Fruit fly (Drosophila melanogaster) whole organism, embryonic: Measurements from ENCODE around the gene esc.

ENCODE experiments used
- CG10267 ChIP-seq: fragments of 200-800 bp; sonication (Bioruptor generic); optimal IDR thresholded peaks from 2 replicates; lab custom pipeline; 2018; ENCODE audit warnings: missing biosample characterization, mild to moderate bottlenecking, missing genetic modification characterization, moderate library complexity
- CG11696 ChIP-seq: fragments of 200-800 bp; sonication (Bioruptor generic); IDR thresholded peaks from 2 replicates; pipeline ENCODE4 v1.3.6; 2022; ENCODE audit warnings: missing biosample characterization, missing genetic modification characterization
- CG14710 ChIP-seq: fragments of 200-800 bp; sonication (Bioruptor generic); optimal IDR thresholded peaks from 3 replicates; lab custom pipeline; 2019; ENCODE audit warnings: missing biosample characterization, mild to moderate bottlenecking, missing genetic modification characterization, moderate library complexity
- CG17568 ChIP-seq: fragments of 200-800 bp; sonication (Bioruptor generic); optimal IDR thresholded peaks from 2 replicates; lab custom pipeline; 2018; ENCODE audit warnings: missing biosample characterization, mild to moderate bottlenecking, missing genetic modification characterization, moderate library complexity
- CG17802 ChIP-seq: fragments of 200-800 bp; sonication (Bioruptor generic); optimal IDR thresholded peaks from 2 replicates; lab custom pipeline; 2018; ENCODE audit warnings: missing biosample characterization, mild to moderate bottlenecking, missing genetic modification characterization, moderate library complexity
- CG2202 ChIP-seq: fragments of 200-800 bp; sonication (Bioruptor generic); optimal IDR thresholded peaks from 2 replicates; lab custom pipeline; 2018; ENCODE audit warnings: missing biosample characterization, mild to moderate bottlenecking, missing genetic modification characterization
- CG32532 ChIP-seq: fragments of 200-800 bp; sonication (Bioruptor generic); IDR thresholded peaks from 2 replicates; pipeline ENCODE4 v1.3.6; 2022; ENCODE audit warnings: missing biosample characterization, missing genetic modification characterization
- CG43689 ChIP-seq: fragments of 200-800 bp; sonication (Bioruptor generic); IDR thresholded peaks from 2 replicates; pipeline ENCODE4 v1.3.6; 2022; ENCODE audit warnings: missing biosample characterization, missing genetic modification characterization
- CG6689 ChIP-seq: fragments of 200-800 bp; sonication (Bioruptor generic); IDR thresholded peaks from 2 replicates; pipeline ENCODE4 v1.3.6; 2022; ENCODE audit warnings: missing biosample characterization, missing genetic modification characterization
- CG9609 ChIP-seq: fragments of 200-800 bp; sonication (Bioruptor generic); optimal IDR thresholded peaks from 3 replicates; lab custom pipeline; 2016; ENCODE audit warnings: missing biosample characterization, missing genetic modification characterization
- Fer1 ChIP-seq: fragments of 200-800 bp; sonication (Bioruptor generic); optimal IDR thresholded peaks from 2 replicates; lab custom pipeline; 2017; ENCODE audit warnings: missing biosample characterization, mild to moderate bottlenecking, missing genetic modification characterization
- Fer2 ChIP-seq: fragments of 200-800 bp; sonication (Bioruptor generic); optimal IDR thresholded peaks from 2 replicates; lab custom pipeline; 2018; ENCODE audit warnings: missing biosample characterization, mild to moderate bottlenecking, missing genetic modification characterization, moderate library complexity
- Hsf ChIP-seq: fragments of 200-800 bp; sonication (Bioruptor generic); optimal IDR thresholded peaks from 3 replicates; lab custom pipeline; 2016; ENCODE audit warnings: missing biosample characterization, missing genetic modification characterization
- Rfx ChIP-seq: fragments of 200-800 bp; sonication (Bioruptor generic); IDR thresholded peaks from 2 replicates; pipeline ENCODE4 v1.3.6; 2022; ENCODE audit warnings: missing biosample characterization, missing genetic modification characterization
- Spps ChIP-seq: fragments of 200-800 bp; sonication (Bioruptor generic); optimal IDR thresholded peaks from 2 replicates; lab custom pipeline; 2018; ENCODE audit warnings: missing biosample characterization, mild to moderate bottlenecking, missing genetic modification characterization
- Tbp ChIP-seq: fragments of >200 bp; optimal IDR thresholded peaks from 2 replicates; lab custom pipeline; 2018; ENCODE audit warnings: missing biosample characterization, missing genetic modification characterization
- eve ChIP-seq, 2 experiments: fragments of >200 bp; optimal IDR thresholded peaks; 2 replicates each; lab custom pipeline; 2017; ENCODE audit warnings: missing biosample characterization in 2 of 2, missing genetic modification characterization in 2 of 2
- klu ChIP-seq: fragments of 200-800 bp; sonication (Bioruptor generic); IDR thresholded peaks from 2 replicates; pipeline ENCODE4 v1.3.6; 2022; ENCODE audit warnings: missing biosample characterization, missing genetic modification characterization
- nerfin-1 ChIP-seq: fragments of 200-800 bp; sonication (Bioruptor generic); optimal IDR thresholded peaks from 3 replicates; lab custom pipeline; 2019; ENCODE audit warnings: missing biosample characterization, mild to moderate bottlenecking, missing genetic modification characterization, moderate library complexity
- pita ChIP-seq: fragments of 200-800 bp; sonication (Bioruptor generic); optimal IDR thresholded peaks from 2 replicates; lab custom pipeline; 2017; ENCODE audit warnings: missing biosample characterization, mild to moderate bottlenecking, missing genetic modification characterization
- pum ChIP-seq: fragments of 200-800 bp; sonication (Bioruptor generic); optimal IDR thresholded peaks from 2 replicates; lab custom pipeline; 2016; ENCODE audit warnings: missing biosample characterization, missing genetic modification characterization
- sqz ChIP-seq: fragments of 200-800 bp; sonication (Bioruptor generic); optimal IDR thresholded peaks from 3 replicates; lab custom pipeline; 2018; ENCODE audit warnings: missing biosample characterization, mild to moderate bottlenecking, missing genetic modification characterization
- stwl ChIP-seq: fragments of 200-800 bp; sonication (Bioruptor generic); optimal IDR thresholded peaks from 3 replicates; lab custom pipeline; 2018; ENCODE audit warnings: missing biosample characterization, mild to moderate bottlenecking, missing genetic modification characterization, moderate library complexity
- toy ChIP-seq: fragments of 200-800 bp; sonication (Bioruptor generic); IDR thresholded peaks from 2 replicates; pipeline ENCODE4 v1.3.6; 2022; ENCODE audit warnings: missing biosample characterization, missing genetic modification characterization

esc gene

dm6 chr2L:11789690-11790089 is 39.5 kb downstream of the esc start, which contains the start of gene CG14932:
TSS of gene CG14932 (plus strand) at chr2L:11789919.
- TF ChIP-seq klu (GFP tag; lab: Robert Waterston, UW), result no peak
- no peak for TF ChIP-seq pita
- peak; percentile 24 for TF ChIP-seq CG10267 (tag; lab: Kevin White, UChicago)
- TF ChIP-seq stwl (tag; lab: Kevin White, UChicago), result peak; percentile 39
- peak; percentile 95 for TF ChIP-seq CG14710 (tag; lab: Kevin White, UChicago)

- TF ChIP-seq CG17568 (GFP tag; lab: Kevin White, UChicago), result no peak
- no peak for TF ChIP-seq sqz (GFP tag; lab: Kevin White, UChicago)
- no peak for TF ChIP-seq CG2202 (tag; lab: Kevin White, UChicago)
- TF ChIP-seq CG6689 (GFP tag; lab: Robert Waterston, UW), result no peak
- TF ChIP-seq Rfx, result no peak
- TF ChIP-seq eve (GFP tag; optimal IDR thresholded peaks at IDR 0.05; lab: Kevin White, UChicago), result no peak
- no peak for TF ChIP-seq Fer1 (GFP tag; lab: Kevin White, UChicago)
- no peak for TF ChIP-seq CG32532 (GFP tag; lab: Robert Waterston, UW)
- TF ChIP-seq CG9609 (GFP tag; lab: Kevin White, UChicago), result no peak
- no peak for TF ChIP-seq CG43689 (GFP tag; lab: Robert Waterston, UW)
- no peak for TF ChIP-seq CG11696 (GFP tag; lab: Robert Waterston, UW)
- TF ChIP-seq nerfin-1, result no peak
- no peak for TF ChIP-seq Spps
- no peak for TF ChIP-seq Tbp
- no peak for TF ChIP-seq Fer2 (tag; lab: Kevin White, UChicago)
- TF ChIP-seq toy (GFP tag; lab: Robert Waterston, UW), result no peak
- TF ChIP-seq pum (GFP tag; lab: Kevin White, UChicago), result no peak
- TF ChIP-seq Hsf (GFP tag; lab: Kevin White, UChicago), result no peak
- no peak for TF ChIP-seq CG17802 (tag; lab: Kevin White, UChicago)
Observed at dm6 chr2L:11788034-11788433, 41.2 kb downstream of the esc start, which contains the start of gene CG14931. TSS of gene CG14931 (plus strand) at chr2L:11788334.
